Worm (Caenorhabditis elegans) whole organism, young adult: ENCODE data around the gene VC5.2.

Source experiments
- B0035.1 ChIP-seq: sonication (generic microtip); optimal IDR thresholded peaks from 2 replicates; lab custom pipeline; 2016; ENCODE audit warnings: missing genetic modification characterization, mild to moderate bottlenecking, missing compliant biosample characterization, missing genotype, missing genetic modification reagents
- B0336.3 ChIP-seq: fragments of 200-800 bp; sonication (Bioruptor generic); IDR thresholded peaks from 2 replicates; pipeline ENCODE4 v1.3.6; 2022; ENCODE audit warnings: missing genetic modification characterization, missing compliant biosample characterization
- C17E4.6 ChIP-seq: fragments of 200-800 bp; sonication (Bioruptor generic); IDR thresholded peaks from 2 replicates; pipeline ENCODE4 v1.3.6; 2022; ENCODE audit warnings: missing genetic modification reagents, missing genetic modification characterization, missing compliant biosample characterization
- F22D6.2 ChIP-seq: sonication (generic microtip); optimal IDR thresholded peaks from 2 replicates; lab custom pipeline; 2016; ENCODE audit warnings: mild to moderate bottlenecking, missing genetic modification characterization, missing compliant biosample characterization
- F39B2.1 ChIP-seq: fragments of 200-800 bp; sonication (Bioruptor generic); IDR thresholded peaks from 2 replicates; pipeline ENCODE4 v1.3.6; 2022; ENCODE audit warnings: missing genetic modification reagents, missing genetic modification characterization, missing compliant biosample characterization
- F52B5.7 ChIP-seq: sonication (generic microtip); optimal IDR thresholded peaks from 2 replicates; lab custom pipeline; 2016; ENCODE audit warnings: mild to moderate bottlenecking, missing genetic modification characterization, missing compliant biosample characterization
- F57C9.4 ChIP-seq: sonication (generic microtip); optimal IDR thresholded peaks from 2 replicates; lab custom pipeline; 2017; ENCODE audit warnings: mild to moderate bottlenecking, missing genetic modification characterization, missing compliant biosample characterization
- Y53F4B.3 ChIP-seq: fragments of 200-800 bp; sonication (Bioruptor generic); IDR thresholded peaks from 2 replicates; pipeline ENCODE4 v1.3.6; 2022; ENCODE audit warnings: missing genetic modification reagents, missing genetic modification characterization, missing compliant biosample characterization
- Y53G8AR.9 ChIP-seq: fragments of 200-800 bp; sonication (Bioruptor generic); conservative IDR thresholded peaks from 2 replicates; pipeline ENCODE4 v1.3.6; 2022; ENCODE audit warnings: missing genetic modification reagents, missing genetic modification characterization, missing compliant biosample characterization
- Y56A3A.18 ChIP-seq: fragments of 200-800 bp; sonication (Bioruptor generic); IDR thresholded peaks from 2 replicates; pipeline ENCODE4 v1.3.6; 2022; ENCODE audit warnings: missing genetic modification reagents, missing genetic modification characterization, missing compliant biosample characterization
- ZK185.1 ChIP-seq: sonication (generic microtip); optimal IDR thresholded peaks from 2 replicates; lab custom pipeline; 2016; ENCODE audit warnings: mild to moderate bottlenecking, missing genetic modification characterization, missing compliant biosample characterization; ENCODE audit not compliant: poor library complexity, severe bottlenecking
- akir-1 ChIP-seq: fragments of 200-800 bp; sonication (Bioruptor generic); optimal IDR thresholded peaks from 2 replicates; lab custom pipeline; 2018; ENCODE audit warnings: mild to moderate bottlenecking, missing genetic modification characterization, moderate library complexity, missing compliant biosample characterization
- aptf-3 ChIP-seq: fragments of 200-800 bp; sonication (Bioruptor generic); IDR thresholded peaks from 2 replicates; pipeline ENCODE4 v1.3.6; 2022; ENCODE audit warnings: missing genetic modification characterization, missing compliant biosample characterization
- attf-6 ChIP-seq: fragments of 200-800 bp; sonication (Bioruptor generic); IDR thresholded peaks from 2 replicates; pipeline ENCODE4 v1.3.6; 2022; ENCODE audit warnings: missing genetic modification reagents, missing genetic modification characterization, missing compliant biosample characterization
- ccch-3 ChIP-seq: fragments of 200-800 bp; sonication (Bioruptor generic); optimal IDR thresholded peaks from 2 replicates; lab custom pipeline; 2018; ENCODE audit warnings: mild to moderate bottlenecking, missing genetic modification characterization, missing compliant biosample characterization
- cebp-1 ChIP-seq, 2 experiments: fragments of 200-800 bp in 1 of 2; sonication (Bioruptor generic) in 1 of 2; sonication (generic microtip) in 1 of 2; IDR thresholded peaks in 1 of 2; optimal IDR thresholded peaks in 1 of 2; 2 replicates each; pipeline versions ENCODE4 v1.3.6 to Lab custom; 2017 to 2022; ENCODE audit warnings: missing compliant biosample characterization in 2 of 2, missing genetic modification characterization in 2 of 2, mild to moderate bottlenecking in 1 of 2, missing genetic modification reagents in 1 of 2, moderate library complexity in 1 of 2
- cebp-2 ChIP-seq: fragments of 200-800 bp; sonication (Bioruptor generic); IDR thresholded peaks from 2 replicates; pipeline ENCODE4 v1.3.6; 2022; ENCODE audit warnings: missing genetic modification characterization, missing compliant biosample characterization
- ceh-40 ChIP-seq: fragments of 200-800 bp; sonication (Bioruptor generic); IDR thresholded peaks from 2 replicates; pipeline ENCODE4 v1.3.6; 2022; ENCODE audit warnings: missing genetic modification characterization, missing compliant biosample characterization
- ceh-91 ChIP-seq: fragments of 200-800 bp; sonication (Bioruptor generic); IDR thresholded peaks from 2 replicates; pipeline ENCODE4 v1.3.6; 2022; ENCODE audit warnings: missing genetic modification reagents, missing genetic modification characterization, missing compliant biosample characterization
- egl-44 ChIP-seq: fragments of 200-800 bp; sonication (Bioruptor generic); IDR thresholded peaks from 2 replicates; pipeline ENCODE4 v1.3.6; 2022; ENCODE audit warnings: missing genetic modification reagents, missing genetic modification characterization, missing compliant biosample characterization
- ekl-4 ChIP-seq: fragments of 200-800 bp; sonication (Bioruptor generic); IDR thresholded peaks from 2 replicates; pipeline ENCODE4 v1.3.6; 2022; ENCODE audit warnings: missing genetic modification reagents, missing genetic modification characterization, missing compliant biosample characterization
- ets-4 ChIP-seq: fragments of 200-800 bp; sonication (Bioruptor generic); optimal IDR thresholded peaks from 2 replicates; lab custom pipeline; 2018; ENCODE audit warnings: mild to moderate bottlenecking, missing genetic modification characterization, missing compliant biosample characterization
- gei-17 ChIP-seq: fragments of 200-800 bp; sonication (Bioruptor generic); optimal IDR thresholded peaks from 2 replicates; lab custom pipeline; 2018; ENCODE audit warnings: mild to moderate bottlenecking, missing genetic modification characterization, missing compliant biosample characterization
- hlh-12 ChIP-seq: sonication (generic microtip); optimal IDR thresholded peaks from 2 replicates; lab custom pipeline; 2016; ENCODE audit warnings: missing genetic modification characterization, missing compliant biosample characterization
- let-607 ChIP-seq, 2 experiments: fragments of 200-800 bp in 1 of 2; sonication (Bioruptor generic) in 1 of 2; sonication (generic microtip) in 1 of 2; optimal IDR thresholded peaks; 2 replicates each; lab custom pipeline; 2016 to 2018; ENCODE audit warnings: mild to moderate bottlenecking in 2 of 2, missing compliant biosample characterization in 2 of 2, missing genetic modification characterization in 2 of 2, moderate library complexity in 2 of 2, missing genotype in 1 of 2
- lin-40 ChIP-seq: sonication (generic microtip); optimal IDR thresholded peaks from 2 replicates; lab custom pipeline; 2016; ENCODE audit warnings: missing genetic modification characterization, mild to moderate bottlenecking, missing compliant biosample characterization, missing genotype, missing genetic modification reagents
- lsl-1 ChIP-seq: fragments of 200-800 bp; sonication (Bioruptor generic); optimal IDR thresholded peaks from 2 replicates; lab custom pipeline; 2018; ENCODE audit warnings: mild to moderate bottlenecking, missing genetic modification characterization, moderate library complexity, missing compliant biosample characterization
- madf-10 ChIP-seq: sonication (generic microtip); optimal IDR thresholded peaks from 2 replicates; lab custom pipeline; 2016; ENCODE audit warnings: mild to moderate bottlenecking, missing genetic modification characterization, missing compliant biosample characterization
- mcd-1 ChIP-seq: fragments of 200-800 bp; sonication (Bioruptor generic); IDR thresholded peaks from 2 replicates; pipeline ENCODE4 v1.3.6; 2022; ENCODE audit warnings: missing genetic modification reagents, missing genetic modification characterization, missing compliant biosample characterization
- mel-28 ChIP-seq: sonication (generic microtip); optimal IDR thresholded peaks from 2 replicates; lab custom pipeline; 2016; ENCODE audit warnings: borderline replicate concordance, mild to moderate bottlenecking, missing genetic modification characterization, missing compliant biosample characterization
- mes-4 ChIP-seq: sonication (generic microtip); optimal IDR thresholded peaks from 2 replicates; lab custom pipeline; 2016; ENCODE audit warnings: missing genotype, missing genetic modification characterization, missing compliant biosample characterization
- nfyb-1 ChIP-seq: fragments of 200-800 bp; sonication (Bioruptor generic); IDR thresholded peaks from 2 replicates; pipeline ENCODE4 v1.3.6; 2022; ENCODE audit warnings: missing genetic modification reagents, missing genetic modification characterization, missing compliant biosample characterization
- nhr-120 ChIP-seq: fragments of 200-800 bp; sonication (Bioruptor generic); IDR thresholded peaks from 2 replicates; pipeline ENCODE4 v1.3.6; 2022; ENCODE audit warnings: missing genetic modification characterization, missing compliant biosample characterization
- nhr-80 ChIP-seq: sonication (generic microtip); optimal IDR thresholded peaks from 2 replicates; lab custom pipeline; 2016; ENCODE audit warnings: missing genetic modification characterization, missing compliant biosample characterization
- rcor-1 ChIP-seq: fragments of 200-800 bp; sonication (Bioruptor generic); IDR thresholded peaks from 2 replicates; pipeline ENCODE4 v1.3.6; 2022; ENCODE audit warnings: missing genetic modification reagents, missing genetic modification characterization, missing compliant biosample characterization
- snpc-1.1 ChIP-seq: sonication (generic microtip); optimal IDR thresholded peaks from 2 replicates; lab custom pipeline; 2017; ENCODE audit warnings: missing genetic modification characterization, mild to moderate bottlenecking, missing compliant biosample characterization, antibody characterized with exemption, moderate library complexity, missing genotype, missing genetic modification reagents; ENCODE audit not compliant: insufficient read depth
- snpc-1.3 ChIP-seq: sonication (generic microtip); optimal IDR thresholded peaks from 2 replicates; lab custom pipeline; 2017; ENCODE audit warnings: missing genetic modification characterization, mild to moderate bottlenecking, missing compliant biosample characterization, antibody characterized with exemption, moderate library complexity, missing genotype, missing genetic modification reagents; ENCODE audit not compliant: insufficient read depth
- somi-1 ChIP-seq: fragments of 200-800 bp; sonication (Bioruptor generic); optimal IDR thresholded peaks from 2 replicates; lab custom pipeline; 2018; ENCODE audit warnings: mild to moderate bottlenecking, missing genetic modification characterization, missing compliant biosample characterization
- sptf-2 ChIP-seq: fragments of 200-800 bp; sonication (Bioruptor generic); optimal IDR thresholded peaks from 2 replicates; lab custom pipeline; 2018; ENCODE audit warnings: mild to moderate bottlenecking, missing genetic modification characterization, missing compliant biosample characterization
- unc-130 ChIP-seq: sonication (generic microtip); optimal IDR thresholded peaks from 2 replicates; lab custom pipeline; 2016; ENCODE audit warnings: missing genetic modification reagents, missing genetic modification characterization, missing compliant biosample characterization
- zfh-2 ChIP-seq: fragments of 200-800 bp; sonication (Bioruptor generic); conservative IDR thresholded peaks from 2 replicates; pipeline ENCODE4 v1.3.6; 2022; ENCODE audit warnings: missing genetic modification reagents, missing genetic modification characterization, missing compliant biosample characterization
- zim-3 ChIP-seq: sonication (generic microtip); optimal IDR thresholded peaks from 2 replicates; lab custom pipeline; 2017; ENCODE audit warnings: mild to moderate bottlenecking, missing genetic modification characterization, moderate library complexity, missing compliant biosample characterization
- ztf-18 ChIP-seq: sonication (generic microtip); optimal IDR thresholded peaks from 2 replicates; lab custom pipeline; 2016; ENCODE audit warnings: missing genotype, mild to moderate bottlenecking, missing genetic modification characterization, missing compliant biosample characterization
- ztf-25 ChIP-seq: fragments of 200-800 bp; sonication (Bioruptor generic); IDR thresholded peaks from 2 replicates; pipeline ENCODE4 v1.3.6; 2022; ENCODE audit warnings: missing genetic modification reagents, missing genetic modification characterization, missing compliant biosample characterization
- ztf-26 ChIP-seq: sonication (generic microtip); optimal IDR thresholded peaks from 2 replicates; lab custom pipeline; 2017; ENCODE audit warnings: missing genetic modification characterization, missing compliant biosample characterization
- ztf-3 ChIP-seq: fragments of 200-800 bp; sonication (Bioruptor generic); optimal IDR thresholded peaks from 2 replicates; lab custom pipeline; 2018; ENCODE audit warnings: mild to moderate bottlenecking, missing genetic modification characterization, missing compliant biosample characterization
- ztf-6 ChIP-seq: fragments of 200-800 bp; sonication (Bioruptor generic); IDR thresholded peaks from 2 replicates; pipeline ENCODE4 v1.3.6; 2022; ENCODE audit warnings: missing genetic modification reagents, missing genetic modification characterization, missing compliant biosample characterization

VC5.2 gene

ce11 chrV:7093720-7094401 is 8.1 kb downstream of the VC5.2 start, which contains the start of gene nhr-135 (continued):
- TF ChIP-seq snpc-1.1 (tag; lab: Kevin White, UChicago) (no peak), akir-1 (GFP tag; lab: Kevin White, UChicago) (no peak), ZK185.1 (peak; percentile 38), F22D6.2 (tag; lab: Kevin White, UChicago) (peak; percentile 48), cebp-1 (GFP tag; IDR thresholded peaks at IDR 0.05; lab: Robert Waterston, UW) (0 out of 2 replicates have a peak, but pooled peaks have one; percentile 26), cebp-1 (tag; optimal IDR thresholded peaks at IDR 0.05; lab: Kevin White, UChicago) (peak; percentile 71), somi-1 (GFP tag; lab: Kevin White, UChicago) (peak; percentile 37), ets-4 (GFP tag; lab: Kevin White, UChicago) (no peak), let-607 (tag; optimal IDR thresholded peaks at IDR 0.05; lab: Kevin White, UChicago) (peak; percentile 18 to 32), nhr-80 (tag; lab: Kevin White, UChicago) (peak; percentile 92), aptf-3 (GFP tag; lab: Robert Waterston, UW) (no peak), C17E4.6 (GFP tag; lab: Robert Waterston, UW) (no peak), Y56A3A.18 (no peak), rcor-1 (GFP tag; lab: Robert Waterston, UW) (no peak), mel-28 (tag; lab: Kevin White, UChicago) (no peak), ztf-25 (GFP tag; lab: Robert Waterston, UW) (no peak), mes-4 (tag; lab: Kevin White, UChicago) (no peak), nfyb-1 (peak; percentile 72; the same call in 1 of the 2 replicates), madf-10 (tag; lab: Kevin White, UChicago) (peak; percentile 61), snpc-1.3 (no peak), sptf-2 (GFP tag; lab: Kevin White, UChicago) (no peak), F52B5.7 (no peak), ztf-18 (tag; lab: Kevin White, UChicago) (no peak), zfh-2 (GFP tag; lab: Robert Waterston, UW) (no peak), ccch-3 (GFP tag; lab: Kevin White, UChicago) (no peak), Y53F4B.3 (GFP tag; lab: Robert Waterston, UW) (no peak), lin-40 (tag; lab: Kevin White, UChicago) (peak; percentile 73), B0336.3 (GFP tag; lab: Robert Waterston, UW) (0 out of 2 replicates have a peak, but pooled peaks have one; percentile 38), zim-3 (no peak), attf-6 (no peak), egl-44 (peak; percentile 67; the same call in 1 of the 2 replicates), ceh-91 (GFP tag; lab: Robert Waterston, UW) (no peak), ztf-3 (GFP tag; lab: Kevin White, UChicago) (no peak), B0035.1 (tag; lab: Kevin White, UChicago) (no peak), F39B2.1 (GFP tag; lab: Robert Waterston, UW) (no peak), ekl-4 (GFP tag; lab: Robert Waterston, UW) (no peak), gei-17 (GFP tag; lab: Kevin White, UChicago) (no peak), ceh-40 (GFP tag; lab: Robert Waterston, UW) (no peak), ztf-26 (tag; lab: Kevin White, UChicago) (peak; percentile 53), hlh-12 (tag; lab: Kevin White, UChicago) (no peak), mcd-1 (GFP tag; lab: Robert Waterston, UW) (no peak), cebp-2 (GFP tag; lab: Robert Waterston, UW) (no peak), lsl-1 (GFP tag; lab: Kevin White, UChicago) (no peak), F57C9.4 (tag; lab: Kevin White, UChicago) (no peak), Y53G8AR.9 (GFP tag; lab: Robert Waterston, UW) (peak; percentile 34; the same call in 1 of the 2 replicates), unc-130 (no peak), ztf-6 (no peak), nhr-120 (GFP tag; lab: Robert Waterston, UW) (no peak)
